Worm (Caenorhabditis elegans) whole organism, L1 larva: ENCODE results near the gene fat-1.

Experiments used
- aha-1 ChIP-seq: fragments of 150-350 bp; optimal IDR thresholded peaks from 2 replicates; lab custom pipeline; 2014; ENCODE audit warnings: missing biosample characterization, missing genetic modification characterization
- aly-2 ChIP-seq: fragments of 150-350 bp; optimal IDR thresholded peaks from 2 replicates; lab custom pipeline; 2014; ENCODE audit warnings: missing biosample characterization, missing genetic modification characterization
- ceh-63 ChIP-seq: fragments of 200-800 bp; sonication (Bioruptor generic); optimal IDR thresholded peaks from 2 replicates; lab custom pipeline; 2018; ENCODE audit warnings: mild to moderate bottlenecking, missing genetic modification characterization, missing compliant biosample characterization
- ceh-8 ChIP-seq: fragments of 200-800 bp; sonication (Bioruptor generic); optimal IDR thresholded peaks from 2 replicates; lab custom pipeline; 2018; ENCODE audit warnings: mild to moderate bottlenecking, missing genetic modification characterization, moderate library complexity, missing compliant biosample characterization
- dsc-1 ChIP-seq: sonication (generic microtip); optimal IDR thresholded peaks from 2 replicates; lab custom pipeline; 2016; ENCODE audit warnings: mild to moderate bottlenecking, missing genetic modification characterization, missing compliant biosample characterization
- efl-1 ChIP-seq, 4 experiments: fragments of 150-350 bp; optimal IDR thresholded peaks in 3 of 4; peaks in 1 of 4; 1 replicate in 1 of 4; 2 replicates in 3 of 4; lab custom pipeline; 2014; ENCODE audit warnings: missing biosample characterization in 2 of 4, missing genetic modification characterization in 2 of 4, missing genetic modification reagents in 2 of 4
- efl-3 ChIP-seq: fragments of 200-800 bp; sonication (Bioruptor generic); optimal IDR thresholded peaks from 2 replicates; lab custom pipeline; 2018; ENCODE audit warnings: mild to moderate bottlenecking, missing genetic modification characterization, missing compliant biosample characterization
- egl-13 ChIP-seq: sonication (generic microtip); optimal IDR thresholded peaks from 2 replicates; lab custom pipeline; 2016; ENCODE audit warnings: missing genotype, missing genetic modification reagents, missing genetic modification characterization, missing compliant biosample characterization
- egl-27 ChIP-seq, 2 experiments: fragments of 150-350 bp in 1 of 2; sonication (generic microtip); optimal IDR thresholded peaks; 3 replicates each; lab custom pipeline; 2017 to 2018; ENCODE audit warnings: missing biosample characterization in 2 of 2, missing genetic modification characterization in 2 of 2, missing genetic modification reagents in 2 of 2
- elt-2 ChIP-seq: sonication (generic microtip); optimal IDR thresholded peaks from 2 replicates; lab custom pipeline; 2016; ENCODE audit warnings: missing genetic modification characterization, mild to moderate bottlenecking, inconsistent platforms, missing compliant biosample characterization, missing genetic modification reagents
- ets-5 ChIP-seq: fragments of 200-800 bp; sonication (Bioruptor generic); IDR thresholded peaks from 2 replicates; pipeline ENCODE4 v1.3.6; 2022; ENCODE audit warnings: missing genetic modification characterization, missing compliant biosample characterization
- fkh-4 ChIP-seq: sonication (generic microtip); optimal IDR thresholded peaks from 2 replicates; lab custom pipeline; 2016; ENCODE audit warnings: missing compliant biosample characterization, missing genetic modification characterization, borderline replicate concordance
- fkh-8 ChIP-seq: sonication (generic microtip); optimal IDR thresholded peaks from 2 replicates; lab custom pipeline; 2016; ENCODE audit warnings: mild to moderate bottlenecking, missing genetic modification characterization, missing compliant biosample characterization
- fos-1 ChIP-seq: fragments of 150-350 bp; optimal IDR thresholded peaks from 2 replicates; lab custom pipeline; 2014; ENCODE audit warnings: missing biosample characterization, missing genetic modification characterization
- grh-1 ChIP-seq: fragments of 200-800 bp; sonication (Bioruptor generic); IDR thresholded peaks from 2 replicates; pipeline ENCODE4 v1.3.6; 2022; ENCODE audit warnings: missing genetic modification reagents, missing genetic modification characterization, missing compliant biosample characterization
- hpl-2 ChIP-seq: fragments of 150-350 bp; optimal IDR thresholded peaks from 2 replicates; lab custom pipeline; 2014; ENCODE audit warnings: missing biosample characterization, missing genetic modification reagents, missing genetic modification characterization
- jun-1 ChIP-seq: fragments of 150-350 bp; optimal IDR thresholded peaks from 2 replicates; lab custom pipeline; 2014; ENCODE audit warnings: missing biosample characterization, missing genetic modification reagents, missing genetic modification characterization
- lin-13 ChIP-seq: fragments of 150-350 bp; optimal IDR thresholded peaks from 2 replicates; lab custom pipeline; 2014; ENCODE audit warnings: missing biosample characterization, missing genetic modification reagents, missing genetic modification characterization
- lin-35 ChIP-seq, 2 experiments: fragments of 150-350 bp; optimal IDR thresholded peaks; 2 replicates each; lab custom pipeline; 2014; ENCODE audit warnings: missing biosample characterization in 2 of 2, missing genetic modification characterization in 2 of 2, missing genetic modification reagents in 2 of 2
- lir-3 ChIP-seq: sonication (generic microtip); optimal IDR thresholded peaks from 2 replicates; lab custom pipeline; 2016; ENCODE audit warnings: mild to moderate bottlenecking, missing genetic modification characterization, moderate library complexity, missing compliant biosample characterization; ENCODE audit not compliant: poor library complexity
- mab-9 ChIP-seq: fragments of 200-800 bp; sonication (Bioruptor generic); IDR thresholded peaks from 2 replicates; pipeline ENCODE4 v1.3.6; 2022; ENCODE audit warnings: missing genetic modification reagents, missing genetic modification characterization, missing compliant biosample characterization
- mep-1 ChIP-seq: fragments of 150-350 bp; optimal IDR thresholded peaks from 2 replicates; lab custom pipeline; 2014; ENCODE audit warnings: missing biosample characterization, missing genetic modification characterization
- nhr-11 ChIP-seq: fragments of 150-350 bp; optimal IDR thresholded peaks from 2 replicates; lab custom pipeline; 2014; ENCODE audit warnings: missing biosample characterization, missing genetic modification characterization
- nhr-19 ChIP-seq: fragments of 200-800 bp; sonication (Bioruptor generic); conservative IDR thresholded peaks from 2 replicates; pipeline ENCODE4 v1.3.6; 2022; ENCODE audit warnings: missing genetic modification characterization, missing compliant biosample characterization
- nhr-237 ChIP-seq: fragments of 150-350 bp; optimal IDR thresholded peaks from 2 replicates; lab custom pipeline; 2014; ENCODE audit warnings: missing biosample characterization, missing genetic modification characterization
- nhr-71 ChIP-seq: sonication (generic microtip); optimal IDR thresholded peaks from 2 replicates; lab custom pipeline; 2016; ENCODE audit warnings: mild to moderate bottlenecking, missing genetic modification characterization, moderate library complexity, missing compliant biosample characterization
- nhr-77 ChIP-seq: fragments of 150-350 bp; optimal IDR thresholded peaks from 2 replicates; lab custom pipeline; 2014; ENCODE audit warnings: missing biosample characterization, missing genetic modification characterization
- nhr-84 ChIP-seq: sonication (generic microtip); optimal IDR thresholded peaks from 2 replicates; lab custom pipeline; 2017; ENCODE audit warnings: missing biosample characterization, missing genetic modification characterization
- nhr-85 ChIP-seq: sonication (generic microtip); peaks from one replicate; lab custom pipeline; 2016; ENCODE audit warnings: missing genetic modification characterization, inconsistent platforms, missing compliant biosample characterization
- nhr-90 ChIP-seq: sonication (generic microtip); optimal IDR thresholded peaks from 2 replicates; lab custom pipeline; 2016; ENCODE audit warnings: mild to moderate bottlenecking, missing genetic modification characterization, missing compliant biosample characterization; ENCODE audit not compliant: poor library complexity
- pqm-1 ChIP-seq: sonication (generic microtip); optimal IDR thresholded peaks from 3 replicates; lab custom pipeline; 2017; ENCODE audit warnings: missing biosample characterization, missing genetic modification characterization
- rnt-1 ChIP-seq: sonication (generic microtip); optimal IDR thresholded peaks from 2 replicates; lab custom pipeline; 2016; ENCODE audit warnings: mild to moderate bottlenecking, missing genetic modification characterization, moderate library complexity, missing compliant biosample characterization
- snpc-4 ChIP-seq: fragments of 150-350 bp; optimal IDR thresholded peaks from 2 replicates; lab custom pipeline; 2014; ENCODE audit warnings: missing biosample characterization, missing genetic modification characterization
- sox-4 ChIP-seq: sonication (generic microtip); optimal IDR thresholded peaks from 2 replicates; lab custom pipeline; 2016; ENCODE audit warnings: missing genetic modification characterization, missing compliant biosample characterization
- swsn-7 ChIP-seq: sonication (generic microtip); optimal IDR thresholded peaks from 2 replicates; lab custom pipeline; 2016; ENCODE audit warnings: missing genetic modification characterization, missing compliant biosample characterization
- tbx-2 ChIP-seq: sonication (generic microtip); optimal IDR thresholded peaks from 2 replicates; lab custom pipeline; 2016; ENCODE audit warnings: missing genetic modification characterization, missing compliant biosample characterization
- tlp-1 ChIP-seq: fragments of 150-350 bp; optimal IDR thresholded peaks from 2 replicates; lab custom pipeline; 2014; ENCODE audit warnings: missing biosample characterization, missing genetic modification characterization
- unc-130 ChIP-seq: fragments of 150-350 bp; optimal IDR thresholded peaks from 2 replicates; lab custom pipeline; 2017; ENCODE audit warnings: missing biosample characterization, missing genetic modification characterization, inconsistent platforms
- unc-86 ChIP-seq: sonication (generic microtip); optimal IDR thresholded peaks from 2 replicates; lab custom pipeline; 2016; ENCODE audit warnings: missing genetic modification characterization, missing compliant biosample characterization
- xbp-1 ChIP-seq: sonication (generic microtip); optimal IDR thresholded peaks from 2 replicates; lab custom pipeline; 2016; ENCODE audit warnings: missing genetic modification characterization, missing compliant biosample characterization
- zag-1 ChIP-seq: fragments of 150-350 bp; optimal IDR thresholded peaks from 2 replicates; lab custom pipeline; 2014; ENCODE audit warnings: missing biosample characterization, missing genetic modification characterization
- ztf-4 ChIP-seq: fragments of 150-350 bp; optimal IDR thresholded peaks from 2 replicates; lab custom pipeline; 2014; ENCODE audit warnings: missing biosample characterization, missing genetic modification characterization

The fat-1 gene

DNA sequence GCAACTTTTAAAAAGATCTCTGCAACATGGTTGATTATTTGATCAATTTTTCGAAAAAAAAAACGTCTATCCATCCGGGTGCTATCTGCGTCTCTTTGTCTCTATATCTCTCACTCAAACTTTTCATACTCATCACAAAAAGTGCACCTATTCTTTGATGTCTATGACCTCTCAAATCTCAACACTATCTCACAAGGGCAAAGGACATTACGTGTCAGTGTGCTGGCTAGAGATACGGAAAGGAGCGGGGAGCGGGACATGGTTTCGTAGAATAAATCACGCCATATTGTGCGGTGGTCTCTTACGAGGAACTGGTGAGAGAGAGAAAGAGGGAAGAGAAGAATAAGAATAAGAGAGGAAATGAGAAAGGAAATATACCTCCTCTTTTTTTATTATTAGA, 7.0 kb downstream of the fat-1 start (continued):
- TF ChIP-seq aha-1 (peak; percentile 31), snpc-4 (tag; lab: Kevin White, UChicago) (peak; percentile 46), nhr-237 (tag; lab: Kevin White, UChicago) (peak; percentile 55), nhr-77 (peak; percentile 89), rnt-1 (tag; lab: Kevin White, UChicago) (peak; percentile 84), nhr-84 (tag; lab: Kevin White, UChicago) (no peak), ets-5 (GFP tag; lab: Robert Waterston, UW) (no peak), dsc-1 (peak; percentile 50), mab-9 (GFP tag; lab: Robert Waterston, UW) (no peak), unc-130 (tag; lab: Kevin White, UChicago) (no peak), egl-27 (tag; optimal IDR thresholded peaks at IDR 0.05; lab: Kevin White, UChicago) (peak; percentile 31 to 50), fkh-8 (tag; lab: Kevin White, UChicago) (peak; percentile 71), mep-1 (peak; percentile 88), lin-13 (peak; percentile 60), ztf-4 (tag; lab: Kevin White, UChicago) (peak; percentile 72), grh-1 (GFP tag; lab: Robert Waterston, UW) (peak; percentile 35; the same call in 1 of the 2 replicates), nhr-90 (peak; percentile 81), sox-4 (tag; lab: Kevin White, UChicago) (no peak), tlp-1 (tag; lab: Kevin White, UChicago) (no peak), swsn-7 (tag; lab: Kevin White, UChicago) (peak; percentile 84), fos-1 (peak; percentile 59), tbx-2 (tag; lab: Kevin White, UChicago) (peak; percentile 81), ceh-63 (no peak), zag-1 (no peak), jun-1 (peak; percentile 55), nhr-19 (GFP tag; lab: Robert Waterston, UW) (peak; percentile 86), xbp-1 (peak; percentile 65), nhr-11 (tag; lab: Kevin White, UChicago) (peak; percentile 55), nhr-71 (tag; lab: Kevin White, UChicago) (peak; percentile 96)

DNA sequence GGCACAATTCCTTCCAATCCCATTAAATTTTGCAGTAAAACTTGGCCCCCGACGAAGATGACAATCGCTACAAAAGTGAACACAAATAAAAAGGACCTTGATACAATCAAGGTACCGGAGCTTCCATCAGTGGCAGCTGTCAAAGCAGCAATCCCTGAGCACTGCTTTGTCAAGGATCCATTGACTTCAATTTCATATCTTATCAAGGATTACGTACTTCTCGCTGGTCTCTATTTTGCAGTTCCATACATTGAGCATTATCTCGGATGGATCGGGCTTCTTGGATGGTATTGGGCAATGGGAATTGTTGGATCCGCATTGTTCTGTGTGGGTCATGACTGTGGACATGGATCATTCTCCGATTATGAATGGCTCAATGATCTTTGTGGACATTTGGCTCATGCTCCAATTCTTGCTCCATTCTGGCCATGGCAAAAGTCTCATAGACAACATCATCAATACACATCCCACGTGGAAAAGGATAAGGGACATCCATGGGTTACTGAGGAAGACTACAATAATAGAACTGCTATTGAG, 8.4 kb downstream of the fat-1 start, which contains the start of gene fat-2:
Gene fat-2 (plus strand): TSS at position 51 of the 537 bp plus-strand sequence.
- no peak for TF ChIP-seq egl-13 (tag; lab: Kevin White, UChicago)
- no peak for TF ChIP-seq fkh-4
- TF ChIP-seq elt-2 (tag; lab: Kevin White, UChicago), result no peak
- no peak for TF ChIP-seq nhr-84 (tag; lab: Kevin White, UChicago)
- TF ChIP-seq aly-2 (tag; lab: Kevin White, UChicago), result no peak
- TF ChIP-seq, all 84 proteins: peak for 0

DNA sequence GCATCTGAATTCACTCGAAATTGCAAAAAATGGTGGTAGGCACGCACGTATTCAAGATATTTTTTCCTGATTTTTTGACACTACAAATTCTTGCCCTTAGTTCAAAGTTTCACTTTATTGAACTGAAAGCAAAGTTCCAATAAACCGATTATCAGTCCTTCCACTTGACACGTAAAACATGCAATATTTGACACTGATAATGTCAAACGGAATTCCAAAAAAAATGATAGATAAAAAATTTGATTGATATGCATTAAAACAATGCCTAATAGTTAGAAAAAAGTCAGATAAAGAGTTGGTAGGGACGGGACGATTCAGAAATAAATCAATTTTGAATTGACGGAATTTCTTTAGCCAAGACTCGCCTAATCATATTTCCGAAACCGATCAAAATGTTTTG, 11.6 kb downstream of the fat-1 start:
- no peak for TF ChIP-seq ceh-8 (GFP tag; lab: Kevin White, UChicago)
- TF ChIP-seq nhr-77, result no peak
- TF ChIP-seq rnt-1 (tag; lab: Kevin White, UChicago), result no peak
- TF ChIP-seq lin-35 (GFP tag; optimal IDR thresholded peaks at IDR 0.05; lab: Kevin White, UChicago), result peak in 1 of 2 experiments; percentile 27
- TF ChIP-seq unc-130 (tag; lab: Kevin White, UChicago), result no peak
- TF ChIP-seq lir-3 (tag; lab: Kevin White, UChicago), result no peak
- peak; percentile 75 for TF ChIP-seq tlp-1 (tag; lab: Kevin White, UChicago)
- no peak for TF ChIP-seq egl-27 (tag; optimal IDR thresholded peaks at IDR 0.05; lab: Kevin White, UChicago)
- no peak for TF ChIP-seq swsn-7 (tag; lab: Kevin White, UChicago)
- no peak for TF ChIP-seq nhr-85 (tag; lab: Kevin White, UChicago)
- no peak for TF ChIP-seq efl-3 (GFP tag; lab: Kevin White, UChicago)
- TF ChIP-seq unc-86 (tag; lab: Kevin White, UChicago), result no peak
- no peak for TF ChIP-seq ztf-4 (tag; lab: Kevin White, UChicago)
- TF ChIP-seq jun-1, result peak; percentile 39
- no peak for TF ChIP-seq efl-1 (optimal IDR thresholded peaks at IDR 0.05; lab: Kevin White, UChicago)
- peak in 1 of 2 experiments; percentile 82 for TF ChIP-seq efl-1 (GFP tag; optimal IDR thresholded peaks at IDR 0.05 in 1 of 2; lab: Kevin White, UChicago)
- no peak for TF ChIP-seq fkh-4
- no peak for TF ChIP-seq hpl-2 (GFP tag; lab: Kevin White, UChicago)
- peak; percentile 61 for TF ChIP-seq pqm-1 (tag; lab: Kevin White, UChicago)
- TF ChIP-seq elt-2 (tag; lab: Kevin White, UChicago), result peak; percentile 90
